Worm (Caenorhabditis elegans) whole organism, L1 larva: ENCODE data around the gene tiar-2.

ENCODE experiments used
- F16B12.6 ChIP-seq: fragments of 150-350 bp; optimal IDR thresholded peaks from 2 replicates; lab custom pipeline; 2014; ENCODE audit warnings: missing biosample characterization, missing genetic modification characterization
- aha-1 ChIP-seq: fragments of 150-350 bp; optimal IDR thresholded peaks from 2 replicates; lab custom pipeline; 2014; ENCODE audit warnings: missing biosample characterization, missing genetic modification characterization
- alr-1 ChIP-seq: fragments of 200-800 bp; sonication (Bioruptor generic); optimal IDR thresholded peaks from 2 replicates; lab custom pipeline; 2018; ENCODE audit warnings: borderline replicate concordance, mild to moderate bottlenecking, missing genetic modification characterization, missing compliant biosample characterization
- ama-1 ChIP-seq: fragments of 150-350 bp; optimal IDR thresholded peaks from 2 replicates; lab custom pipeline; 2014
- ceh-82 ChIP-seq, 3 experiments: fragments of 150-350 bp in 1 of 3; sonication (generic microtip) in 2 of 3; optimal IDR thresholded peaks; 2 replicates each; lab custom pipeline; 2014 to 2017; ENCODE audit warnings: missing biosample characterization in 3 of 3, missing genetic modification characterization in 3 of 3
- ceh-88 ChIP-seq: fragments of 200-800 bp; sonication (Bioruptor generic); IDR thresholded peaks from 2 replicates; pipeline ENCODE4 v1.3.6; 2022; ENCODE audit warnings: missing genetic modification characterization, missing compliant biosample characterization
- ceh-90 ChIP-seq: sonication (generic microtip); optimal IDR thresholded peaks from 2 replicates; lab custom pipeline; 2016; ENCODE audit warnings: missing genetic modification characterization, missing compliant biosample characterization
- ces-1 ChIP-seq: fragments of 150-350 bp; optimal IDR thresholded peaks from 2 replicates; lab custom pipeline; 2014; ENCODE audit warnings: missing biosample characterization, missing genetic modification reagents, missing genetic modification characterization
- efl-1 ChIP-seq, 4 experiments: fragments of 150-350 bp; optimal IDR thresholded peaks in 3 of 4; peaks in 1 of 4; 1 replicate in 1 of 4; 2 replicates in 3 of 4; lab custom pipeline; 2014; ENCODE audit warnings: missing biosample characterization in 2 of 4, missing genetic modification characterization in 2 of 4, missing genetic modification reagents in 2 of 4
- efl-3 ChIP-seq: fragments of 200-800 bp; sonication (Bioruptor generic); optimal IDR thresholded peaks from 2 replicates; lab custom pipeline; 2018; ENCODE audit warnings: mild to moderate bottlenecking, missing genetic modification characterization, missing compliant biosample characterization
- egl-13 ChIP-seq: sonication (generic microtip); optimal IDR thresholded peaks from 2 replicates; lab custom pipeline; 2016; ENCODE audit warnings: missing genotype, missing genetic modification reagents, missing genetic modification characterization, missing compliant biosample characterization
- fkh-10 ChIP-seq: sonication (generic microtip); optimal IDR thresholded peaks from 2 replicates; lab custom pipeline; 2017; ENCODE audit warnings: missing biosample characterization, missing genetic modification reagents, missing genetic modification characterization
- fkh-4 ChIP-seq: sonication (generic microtip); optimal IDR thresholded peaks from 2 replicates; lab custom pipeline; 2016; ENCODE audit warnings: missing compliant biosample characterization, missing genetic modification characterization, borderline replicate concordance
- fkh-8 ChIP-seq: sonication (generic microtip); optimal IDR thresholded peaks from 2 replicates; lab custom pipeline; 2016; ENCODE audit warnings: mild to moderate bottlenecking, missing genetic modification characterization, missing compliant biosample characterization
- grh-1 ChIP-seq: fragments of 200-800 bp; sonication (Bioruptor generic); IDR thresholded peaks from 2 replicates; pipeline ENCODE4 v1.3.6; 2022; ENCODE audit warnings: missing genetic modification reagents, missing genetic modification characterization, missing compliant biosample characterization
- hlh-17 ChIP-seq: fragments of 200-800 bp; sonication (Bioruptor generic); optimal IDR thresholded peaks from 2 replicates; lab custom pipeline; 2018; ENCODE audit warnings: missing genetic modification characterization, mild to moderate bottlenecking, missing compliant biosample characterization, moderate library complexity, borderline replicate concordance
- hpl-2 ChIP-seq: fragments of 150-350 bp; optimal IDR thresholded peaks from 2 replicates; lab custom pipeline; 2014; ENCODE audit warnings: missing biosample characterization, missing genetic modification reagents, missing genetic modification characterization
- irx-1 ChIP-seq: sonication (generic microtip); optimal IDR thresholded peaks from 2 replicates; lab custom pipeline; 2016; ENCODE audit warnings: missing genetic modification characterization, missing compliant biosample characterization
- isw-1 ChIP-seq: fragments of 200-800 bp; sonication (Bioruptor generic); IDR thresholded peaks from 2 replicates; pipeline ENCODE4 v1.3.6; 2022; ENCODE audit warnings: missing genetic modification characterization, missing compliant biosample characterization
- lin-15B ChIP-seq: fragments of 150-350 bp; sonication (generic microtip); optimal IDR thresholded peaks from 3 replicates; lab custom pipeline; 2014; ENCODE audit warnings: missing biosample characterization, missing genetic modification characterization
- lsy-2 ChIP-seq, 2 experiments: fragments of 150-350 bp; optimal IDR thresholded peaks; 2 replicates each; lab custom pipeline; 2014; ENCODE audit warnings: missing biosample characterization in 2 of 2, missing genetic modification characterization in 2 of 2
- mep-1 ChIP-seq: fragments of 150-350 bp; optimal IDR thresholded peaks from 2 replicates; lab custom pipeline; 2014; ENCODE audit warnings: missing biosample characterization, missing genetic modification characterization
- nhr-11 ChIP-seq: fragments of 150-350 bp; optimal IDR thresholded peaks from 2 replicates; lab custom pipeline; 2014; ENCODE audit warnings: missing biosample characterization, missing genetic modification characterization
- nhr-12 ChIP-seq: sonication (generic microtip); optimal IDR thresholded peaks from 2 replicates; lab custom pipeline; 2017; ENCODE audit warnings: missing biosample characterization, missing genetic modification characterization
- nhr-19 ChIP-seq: fragments of 200-800 bp; sonication (Bioruptor generic); conservative IDR thresholded peaks from 2 replicates; pipeline ENCODE4 v1.3.6; 2022; ENCODE audit warnings: missing genetic modification characterization, missing compliant biosample characterization
- nhr-47 ChIP-seq: sonication (generic microtip); optimal IDR thresholded peaks from 2 replicates; lab custom pipeline; 2016; ENCODE audit warnings: mild to moderate bottlenecking, missing genetic modification characterization, moderate library complexity, missing compliant biosample characterization
- nhr-71 ChIP-seq: sonication (generic microtip); optimal IDR thresholded peaks from 2 replicates; lab custom pipeline; 2016; ENCODE audit warnings: mild to moderate bottlenecking, missing genetic modification characterization, moderate library complexity, missing compliant biosample characterization
- nhr-76 ChIP-seq: sonication (generic microtip); optimal IDR thresholded peaks from 2 replicates; lab custom pipeline; 2017; ENCODE audit warnings: missing biosample characterization, missing genetic modification characterization
- rnt-1 ChIP-seq: sonication (generic microtip); optimal IDR thresholded peaks from 2 replicates; lab custom pipeline; 2016; ENCODE audit warnings: mild to moderate bottlenecking, missing genetic modification characterization, moderate library complexity, missing compliant biosample characterization
- skn-1 ChIP-seq: fragments of 150-350 bp; optimal IDR thresholded peaks from 2 replicates; lab custom pipeline; 2014; ENCODE audit warnings: missing biosample characterization, missing genetic modification characterization
- sox-4 ChIP-seq: sonication (generic microtip); optimal IDR thresholded peaks from 2 replicates; lab custom pipeline; 2016; ENCODE audit warnings: missing genetic modification characterization, missing compliant biosample characterization
- sptf-1 ChIP-seq: fragments of 150-350 bp; optimal IDR thresholded peaks from 2 replicates; lab custom pipeline; 2014; ENCODE audit warnings: missing biosample characterization, missing genetic modification characterization
- sup-37 ChIP-seq: fragments of 200-800 bp; sonication (Bioruptor generic); optimal IDR thresholded peaks from 2 replicates; lab custom pipeline; 2018; ENCODE audit warnings: mild to moderate bottlenecking, missing genetic modification characterization, missing compliant biosample characterization
- vab-15 ChIP-seq: sonication (generic microtip); optimal IDR thresholded peaks from 2 replicates; lab custom pipeline; 2017; ENCODE audit warnings: missing genotype, mild to moderate bottlenecking, missing genetic modification characterization, missing compliant biosample characterization
- xbp-1 ChIP-seq: sonication (generic microtip); optimal IDR thresholded peaks from 2 replicates; lab custom pipeline; 2016; ENCODE audit warnings: missing genetic modification characterization, missing compliant biosample characterization
- zag-1 ChIP-seq: fragments of 150-350 bp; optimal IDR thresholded peaks from 2 replicates; lab custom pipeline; 2014; ENCODE audit warnings: missing biosample characterization, missing genetic modification characterization
- zip-4 ChIP-seq: fragments of 200-800 bp; sonication (Bioruptor generic); optimal IDR thresholded peaks from 2 replicates; lab custom pipeline; 2018; ENCODE audit warnings: mild to moderate bottlenecking, missing genetic modification characterization, moderate library complexity, missing compliant biosample characterization
- ztf-4 ChIP-seq: fragments of 150-350 bp; optimal IDR thresholded peaks from 2 replicates; lab custom pipeline; 2014; ENCODE audit warnings: missing biosample characterization, missing genetic modification characterization

tiar-2 gene

DNA sequence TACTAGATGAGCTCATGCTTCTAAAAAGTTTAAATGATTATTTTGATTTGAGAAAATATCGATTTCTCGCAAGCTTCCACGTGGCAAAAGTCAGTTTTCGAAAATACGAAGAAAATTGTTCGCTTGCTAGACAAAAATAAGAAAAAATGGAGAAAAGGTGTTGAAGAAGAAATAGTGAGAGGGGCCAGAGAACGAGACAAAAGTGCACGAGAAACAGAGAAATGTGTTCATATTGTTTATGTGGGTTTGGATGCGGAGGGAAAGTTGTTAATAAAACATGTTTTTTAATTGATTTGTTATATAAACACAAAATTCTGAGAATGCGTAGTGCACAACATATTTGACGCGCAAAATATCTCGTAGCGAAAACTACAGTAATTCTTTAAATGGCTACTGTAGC lies 16.9 kb downstream of the tiar-2 start, which contains the start of gene Y46G5A.15:
Gene Y46G5A.15 (minus strand): TSS at position 26 of the 400 bp plus-strand sequence.
- TF ChIP-seq efl-1 (optimal IDR thresholded peaks at IDR 0.05; lab: Kevin White, UChicago), result no peak
- peak in 1 of 2 experiments; percentile 30 for TF ChIP-seq efl-1 (GFP tag; optimal IDR thresholded peaks at IDR 0.05 in 1 of 2; lab: Kevin White, UChicago)
- no peak for TF ChIP-seq zag-1 (tag; lab: Kevin White, UChicago)
- TF ChIP-seq aha-1 (tag; lab: Kevin White, UChicago), result no peak
- no peak for TF ChIP-seq F16B12.6 (tag; lab: Kevin White, UChicago)
- TF ChIP-seq ceh-82 (tag; optimal IDR thresholded peaks at IDR 0.05; lab: Kevin White, UChicago), result no peak

DNA sequence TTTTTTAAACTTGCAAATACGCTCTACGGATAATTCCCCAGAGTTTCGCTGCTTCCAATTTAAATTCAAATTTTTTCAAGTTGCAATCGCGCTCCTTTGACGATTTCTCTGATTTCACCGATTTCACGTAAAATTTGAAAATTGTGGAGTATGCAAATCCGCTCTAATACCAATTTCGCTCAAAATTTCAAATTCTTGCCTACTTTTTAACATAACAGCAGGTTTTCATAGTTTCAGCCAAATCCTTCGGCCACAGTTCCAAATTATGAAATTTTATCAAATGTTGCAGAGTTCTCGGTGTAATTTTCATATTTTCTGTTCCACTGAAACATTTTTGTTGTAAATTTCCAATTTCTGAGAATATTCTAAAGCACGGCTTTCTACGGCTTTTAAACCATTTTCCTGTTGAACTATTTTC lies 19.4 kb downstream of the tiar-2 start, which contains the start of gene alkb-7:
Gene alkb-7 (minus strand): TSS at position 323 of the 418 bp plus-strand sequence.
- no peak for TF ChIP-seq nhr-76 (tag; lab: Kevin White, UChicago)
- peak; percentile 9 for TF ChIP-seq sup-37 (GFP tag; lab: Kevin White, UChicago)
- no peak for TF ChIP-seq zag-1 (tag; lab: Kevin White, UChicago)
- peak; percentile 2 for TF ChIP-seq ztf-4 (tag; lab: Kevin White, UChicago)
- no peak for TF ChIP-seq ceh-88 (GFP tag; lab: Robert Waterston, UW)
- no peak for TF ChIP-seq efl-1 (optimal IDR thresholded peaks at IDR 0.05; lab: Kevin White, UChicago)
- TF ChIP-seq efl-1 (GFP tag; optimal IDR thresholded peaks at IDR 0.05 in 1 of 2; lab: Kevin White, UChicago), result peak in 1 of 2 experiments; percentile 70

DNA sequence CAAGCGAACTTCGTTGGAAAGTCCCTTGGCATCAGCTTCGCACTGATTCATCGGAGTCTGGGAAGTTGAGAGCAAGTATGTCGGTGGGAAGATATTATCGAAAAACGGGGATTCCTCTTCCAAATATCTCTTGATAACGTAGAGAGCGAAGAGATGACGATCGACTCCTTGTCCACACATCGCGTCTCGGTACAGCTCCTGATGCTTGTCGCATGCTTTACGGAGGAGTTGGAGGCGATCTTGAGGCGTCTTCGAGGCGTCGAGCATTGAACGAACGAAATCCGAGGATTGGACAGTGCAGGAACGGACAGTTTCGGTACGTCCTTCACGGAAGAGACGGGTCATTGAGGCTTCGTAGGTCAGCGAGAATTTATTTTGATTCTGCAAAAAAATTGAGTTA lies 21.0 kb downstream of the tiar-2 start:
- TF ChIP-seq sptf-1 (no peak), nhr-12 (tag; lab: Kevin White, UChicago) (no peak), xbp-1 (tag; lab: Kevin White, UChicago) (no peak), isw-1 (GFP tag; lab: Robert Waterston, UW) (no peak), irx-1 (tag; lab: Kevin White, UChicago) (no peak), ceh-90 (no peak), ces-1 (GFP tag; lab: Kevin White, UChicago) (no peak), sox-4 (no peak), mep-1 (tag; lab: Kevin White, UChicago) (no peak), fkh-8 (tag; lab: Kevin White, UChicago) (no peak), vab-15 (tag; lab: Kevin White, UChicago) (no peak), lin-15B (tag; lab: Kevin White, UChicago) (no peak), fkh-10 (GFP tag; lab: Kevin White, UChicago) (no peak), egl-13 (no peak), efl-1 (optimal IDR thresholded peaks at IDR 0.05; lab: Kevin White, UChicago) (no peak), efl-1 (GFP tag; optimal IDR thresholded peaks at IDR 0.05 in 1 of 2; lab: Kevin White, UChicago) (no peak), nhr-19 (no peak), skn-1 (tag; lab: Kevin White, UChicago) (no peak), hlh-17 (GFP tag; lab: Kevin White, UChicago) (no peak), zip-4 (GFP tag; lab: Kevin White, UChicago) (no peak), alr-1 (tag; lab: Kevin White, UChicago) (no peak)

DNA sequence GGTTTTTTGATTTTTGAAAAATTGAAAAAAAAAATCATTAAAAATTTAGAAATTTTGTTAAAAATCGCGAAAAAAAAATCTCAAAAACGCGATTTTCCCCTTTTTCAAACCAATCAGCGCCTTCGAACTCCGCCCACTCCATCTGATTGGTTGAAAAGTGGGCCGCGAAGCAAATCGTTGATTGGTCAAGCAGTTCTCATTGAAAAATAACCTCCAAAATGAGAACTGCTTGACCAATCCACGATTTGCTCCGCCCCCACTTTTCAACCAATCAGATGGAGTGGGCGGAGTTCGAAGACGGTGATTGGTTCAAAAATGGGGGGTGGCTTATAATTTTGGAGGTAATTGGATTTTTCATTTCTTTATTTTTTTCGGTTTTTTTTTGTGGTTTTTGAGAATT lies 21.9 kb downstream of the tiar-2 start:
- TF ChIP-seq ama-1 (lab: Kevin White, UChicago) (no peak), hpl-2 (GFP tag; lab: Kevin White, UChicago) (no peak), ztf-4 (tag; lab: Kevin White, UChicago) (no peak), fkh-4 (no peak), efl-3 (no peak), grh-1 (GFP tag; lab: Robert Waterston, UW) (no peak), nhr-71 (tag; lab: Kevin White, UChicago) (no peak), skn-1 (tag; lab: Kevin White, UChicago) (no peak), lsy-2 (tag; optimal IDR thresholded peaks at IDR 0.05; lab: Kevin White, UChicago) (no peak), nhr-47 (tag; lab: Kevin White, UChicago) (no peak), rnt-1 (tag; lab: Kevin White, UChicago) (no peak), irx-1 (tag; lab: Kevin White, UChicago) (no peak), ces-1 (GFP tag; lab: Kevin White, UChicago) (no peak), nhr-76 (tag; lab: Kevin White, UChicago) (no peak), nhr-11 (tag; lab: Kevin White, UChicago) (no peak), zip-4 (GFP tag; lab: Kevin White, UChicago) (no peak)
